Fruit fly (Drosophila melanogaster) whole organism, prepupa: ENCODE results near the gene PKD.

Source experiments
- Blimp-1 ChIP-seq: fragments of 200-800 bp; sonication (Bioruptor generic); optimal IDR thresholded peaks from 3 replicates; lab custom pipeline; 2017; ENCODE audit warnings: missing biosample characterization, missing genetic modification characterization, mild to moderate bottlenecking, moderate library complexity, missing genetic modification reagents
- CG10631 ChIP-seq: fragments of 200-800 bp; sonication (Bioruptor generic); optimal IDR thresholded peaks from 2 replicates; lab custom pipeline; 2016; ENCODE audit warnings: missing biosample characterization, missing genetic modification characterization
- CG11294 ChIP-seq: fragments of 200-800 bp; sonication (Bioruptor generic); IDR thresholded peaks from 2 replicates; pipeline ENCODE4 v1.3.6; 2022; ENCODE audit warnings: missing biosample characterization, missing genetic modification characterization
- CG1621 ChIP-seq: fragments of 200-800 bp; sonication (Bioruptor generic); optimal IDR thresholded peaks from 3 replicates; lab custom pipeline; 2018; ENCODE audit warnings: missing biosample characterization, mild to moderate bottlenecking, missing genetic modification characterization
- CG16779 ChIP-seq: fragments of 200-800 bp; sonication (Bioruptor generic); optimal IDR thresholded peaks from 3 replicates; lab custom pipeline; 2017; ENCODE audit warnings: missing biosample characterization, mild to moderate bottlenecking, missing genetic modification characterization
- CG3032 ChIP-seq: fragments of 200-800 bp; optimal IDR thresholded peaks from 2 replicates; lab custom pipeline; 2019; ENCODE audit warnings: missing biosample characterization, mild to moderate bottlenecking, missing genetic modification characterization, moderate library complexity
- CG31627 ChIP-seq: fragments of 200-800 bp; sonication (Bioruptor generic); optimal IDR thresholded peaks from 3 replicates; lab custom pipeline; 2016; ENCODE audit warnings: missing biosample characterization, missing genetic modification characterization
- CG32006 ChIP-seq: fragments of 200-800 bp; sonication (Bioruptor generic); optimal IDR thresholded peaks from 3 replicates; lab custom pipeline; 2017; ENCODE audit warnings: missing biosample characterization, mild to moderate bottlenecking, missing genetic modification characterization
- CG3919 ChIP-seq: fragments of 200-800 bp; sonication (Bioruptor generic); optimal IDR thresholded peaks from 3 replicates; lab custom pipeline; 2016; ENCODE audit warnings: missing biosample characterization, missing genetic modification characterization
- CG4318 ChIP-seq: fragments of 200-800 bp; sonication (Bioruptor generic); optimal IDR thresholded peaks from 3 replicates; lab custom pipeline; 2017; ENCODE audit warnings: missing biosample characterization, mild to moderate bottlenecking, missing genetic modification characterization
- CG6163 ChIP-seq: fragments of 200-800 bp; sonication (Bioruptor generic); IDR thresholded peaks from 3 replicates; pipeline ENCODE4 v1.3.6; 2022; ENCODE audit warnings: missing biosample characterization, missing genetic modification characterization
- CG6808 ChIP-seq: fragments of 200-800 bp; sonication (Bioruptor generic); optimal IDR thresholded peaks from 3 replicates; lab custom pipeline; 2017; ENCODE audit warnings: missing biosample characterization, missing genetic modification characterization, mild to moderate bottlenecking, moderate library complexity, missing genetic modification reagents
- CG8119 ChIP-seq: fragments of 200-800 bp; sonication (Bioruptor generic); IDR thresholded peaks from 3 replicates; pipeline ENCODE4 v1.3.6; 2022; ENCODE audit warnings: missing biosample characterization, missing genetic modification characterization
- CG8632 ChIP-seq: fragments of 200-800 bp; sonication (Bioruptor generic); optimal IDR thresholded peaks from 3 replicates; lab custom pipeline; 2016; ENCODE audit warnings: missing biosample characterization, missing genetic modification characterization
- CG9139 ChIP-seq: fragments of 200-800 bp; sonication (Bioruptor generic); optimal IDR thresholded peaks from 3 replicates; lab custom pipeline; 2017; ENCODE audit warnings: missing biosample characterization, mild to moderate bottlenecking, missing genetic modification characterization
- Eip75B ChIP-seq: fragments of 200-800 bp; sonication (Bioruptor generic); optimal IDR thresholded peaks from 3 replicates; lab custom pipeline; 2016; ENCODE audit warnings: missing biosample characterization, missing genetic modification characterization
- Eip78C ChIP-seq: fragments of 200-800 bp; sonication (Bioruptor generic); peaks from one replicate; lab custom pipeline; 2016; ENCODE audit warnings: missing biosample characterization, missing genetic modification characterization
- Eip93F ChIP-seq: fragments of 200-800 bp; sonication (Bioruptor generic); optimal IDR thresholded peaks from 2 replicates; lab custom pipeline; 2016; ENCODE audit warnings: missing biosample characterization, mild to moderate bottlenecking, missing genetic modification characterization
- Ets21C ChIP-seq: fragments of 200-800 bp; sonication (Bioruptor generic); optimal IDR thresholded peaks from 3 replicates; lab custom pipeline; 2016; ENCODE audit warnings: missing biosample characterization, missing genetic modification characterization
- Gug ChIP-seq: fragments of 200-800 bp; sonication (Bioruptor generic); IDR thresholded peaks from 2 replicates; pipeline ENCODE4 v1.3.6; 2022; ENCODE audit warnings: missing biosample characterization, missing genetic modification characterization
- Hr38 ChIP-seq: sonication (Bioruptor generic); optimal IDR thresholded peaks from 2 replicates; lab custom pipeline; 2016; ENCODE audit warnings: missing biosample characterization, missing genetic modification characterization
- Hr39 ChIP-seq: fragments of 200-800 bp; sonication (Bioruptor generic); optimal IDR thresholded peaks from 2 replicates; lab custom pipeline; 2016; ENCODE audit warnings: missing biosample characterization, missing genetic modification characterization
- Met ChIP-seq: fragments of 200-800 bp; sonication (Bioruptor generic); optimal IDR thresholded peaks from 3 replicates; lab custom pipeline; 2016; ENCODE audit warnings: missing biosample characterization, missing genetic modification characterization
- OdsH ChIP-seq: fragments of 200-800 bp; sonication (Bioruptor generic); optimal IDR thresholded peaks from 3 replicates; lab custom pipeline; 2016; ENCODE audit warnings: missing biosample characterization, missing genetic modification characterization
- Sox102F ChIP-seq: fragments of 200-800 bp; sonication (Bioruptor generic); optimal IDR thresholded peaks from 2 replicates; lab custom pipeline; 2016; ENCODE audit warnings: missing biosample characterization, mild to moderate bottlenecking, missing genetic modification characterization
- Sox15 ChIP-seq: fragments of 200-800 bp; sonication (Bioruptor generic); optimal IDR thresholded peaks from 3 replicates; lab custom pipeline; 2016; ENCODE audit warnings: missing biosample characterization, missing genetic modification characterization
- achi ChIP-seq: fragments of 200-800 bp; sonication (Bioruptor generic); optimal IDR thresholded peaks from 3 replicates; lab custom pipeline; 2016; ENCODE audit warnings: missing biosample characterization, missing genetic modification characterization
- acj6 ChIP-seq: fragments of 200-800 bp; sonication (Bioruptor generic); optimal IDR thresholded peaks from 3 replicates; lab custom pipeline; 2016; ENCODE audit warnings: missing biosample characterization, missing genetic modification characterization
- cyc ChIP-seq: fragments of 200-800 bp; sonication (Bioruptor generic); optimal IDR thresholded peaks from 3 replicates; lab custom pipeline; 2016; ENCODE audit warnings: missing biosample characterization, missing genetic modification characterization
- dsx ChIP-seq: fragments of 200-800 bp; optimal IDR thresholded peaks from 3 replicates; lab custom pipeline; 2019; ENCODE audit warnings: missing biosample characterization, mild to moderate bottlenecking, missing genetic modification characterization, moderate library complexity; ENCODE audit not compliant: poor library complexity, severe bottlenecking
- eg ChIP-seq: fragments of 200-800 bp; sonication (Bioruptor generic); IDR thresholded peaks from 3 replicates; pipeline ENCODE4 v1.3.6; 2022; ENCODE audit warnings: missing biosample characterization, missing genetic modification characterization
- esn ChIP-seq: fragments of 200-800 bp; sonication (Bioruptor generic); optimal IDR thresholded peaks from 2 replicates; lab custom pipeline; 2016; ENCODE audit warnings: missing biosample characterization, mild to moderate bottlenecking, missing genetic modification characterization, moderate library complexity
- fd85E ChIP-seq: fragments of 200-800 bp; sonication (Bioruptor generic); optimal IDR thresholded peaks from 3 replicates; lab custom pipeline; 2016; ENCODE audit warnings: missing biosample characterization, missing genetic modification characterization
- fkh ChIP-seq: fragments of 200-800 bp; sonication (Bioruptor generic); optimal IDR thresholded peaks from 3 replicates; lab custom pipeline; 2017; ENCODE audit warnings: missing biosample characterization, mild to moderate bottlenecking, missing genetic modification characterization, moderate library complexity
- pdm3 ChIP-seq: fragments of 200-800 bp; sonication (Bioruptor generic); optimal IDR thresholded peaks from 3 replicates; lab custom pipeline; 2016; ENCODE audit warnings: missing biosample characterization, missing genetic modification characterization
- spab ChIP-seq: fragments of 200-800 bp; sonication (Bioruptor generic); optimal IDR thresholded peaks from 2 replicates; lab custom pipeline; 2017; ENCODE audit warnings: missing biosample characterization, mild to moderate bottlenecking, missing genetic modification characterization, missing genetic modification reagents
- svp ChIP-seq: fragments of 200-800 bp; sonication (Bioruptor generic); peaks from one replicate; lab custom pipeline; 2016; ENCODE audit warnings: missing biosample characterization, missing genetic modification characterization
- topi ChIP-seq: fragments of 200-800 bp; sonication (Bioruptor generic); optimal IDR thresholded peaks from 3 replicates; lab custom pipeline; 2016; ENCODE audit warnings: missing biosample characterization, missing genetic modification characterization
- vri ChIP-seq: fragments of 200-800 bp; sonication (Bioruptor generic); optimal IDR thresholded peaks from 3 replicates; lab custom pipeline; 2016; ENCODE audit warnings: missing biosample characterization, mild to moderate bottlenecking, missing genetic modification characterization

PKD gene

DNA sequence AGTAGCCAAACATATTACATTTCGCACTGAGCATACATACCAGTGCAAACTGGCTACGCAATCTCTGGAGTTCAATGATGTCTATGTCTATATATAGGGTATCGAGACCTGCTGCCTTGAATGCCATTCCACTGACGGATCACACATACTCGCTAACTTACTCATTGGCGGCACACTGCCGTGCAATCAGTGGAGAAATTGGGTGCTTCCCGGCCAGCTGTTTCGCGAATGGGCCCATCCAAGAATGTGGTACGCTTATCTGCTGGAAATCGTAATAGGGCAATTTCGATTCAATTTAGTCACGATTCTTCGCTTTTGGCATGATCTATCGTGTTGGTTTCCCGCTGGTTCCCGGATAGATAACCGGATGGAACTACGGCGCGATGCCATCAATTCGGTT is 34.1 kb downstream of the PKD start:
- no peak for TF ChIP-seq topi (GFP tag; lab: Kevin White, UChicago)
- TF ChIP-seq Ets21C: no peak
- TF ChIP-seq fkh (GFP tag; lab: Kevin White, UChicago): no peak
- no peak for TF ChIP-seq Sox102F (GFP tag; lab: Kevin White, UChicago)
- TF ChIP-seq, all 60 proteins: peak for 0

- TF ChIP-seq pdm3 (GFP tag; lab: Kevin White, UChicago) (no peak), CG8632 (no peak), Eip75B (GFP tag; lab: Kevin White, UChicago) (no peak), vri (GFP tag; lab: Kevin White, UChicago) (peak; percentile 72), Blimp-1 (no peak), svp (GFP tag; lab: Kevin White, UChicago) (peak; percentile 94), Eip78C (GFP tag; lab: Kevin White, UChicago) (no peak), eg (GFP tag; lab: Robert Waterston, UW) (no peak), CG8119 (GFP tag; lab: Robert Waterston, UW) (no peak), acj6 (GFP tag; lab: Kevin White, UChicago) (no peak), CG9139 (GFP tag; lab: Kevin White, UChicago) (no peak), CG31627 (peak; percentile 25), Ets21C (no peak), esn (peak; percentile 36), CG6163 (GFP tag; lab: Robert Waterston, UW) (no peak), Eip93F (GFP tag; lab: Kevin White, UChicago) (peak; percentile 24)
Measured at dm6 chr3R:18279494-18279893, 34.7 kb downstream of the PKD start, which contains the start of gene CG7142. Gene CG7142 (minus strand): TSS chr3R:18279522.

DNA sequence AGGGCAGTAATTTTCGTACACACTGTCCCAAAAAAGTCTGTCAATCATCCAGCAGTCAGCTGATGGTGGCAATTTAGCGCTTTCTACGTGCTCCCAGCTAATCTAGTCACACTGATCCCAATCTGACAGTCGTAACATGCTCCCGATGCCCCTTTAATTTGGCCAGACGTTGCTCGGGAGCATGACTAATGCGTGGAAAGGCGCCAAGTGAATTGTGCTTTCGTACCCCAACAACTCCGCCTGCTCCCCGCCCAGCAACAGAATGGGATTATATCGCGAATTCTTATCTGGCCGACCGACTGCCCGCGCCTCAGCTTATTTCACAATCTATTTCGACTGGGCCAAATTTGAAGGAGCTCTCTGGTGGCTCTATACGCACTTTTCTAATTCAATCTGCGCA is 36.8 kb downstream of the PKD start:
- TF ChIP-seq Eip93F (GFP tag; lab: Kevin White, UChicago): no peak
- peak; percentile 67 for TF ChIP-seq vri (GFP tag; lab: Kevin White, UChicago)
- TF ChIP-seq svp (GFP tag; lab: Kevin White, UChicago): no peak
- TF ChIP-seq Eip78C (GFP tag; lab: Kevin White, UChicago): no peak
- no peak for TF ChIP-seq Ets21C

- no peak for TF ChIP-seq Blimp-1
- TF ChIP-seq svp (GFP tag; lab: Kevin White, UChicago): peak; percentile 19
- no peak for TF ChIP-seq CG9139 (GFP tag; lab: Kevin White, UChicago)
- no peak for TF ChIP-seq dsx (GFP tag; lab: Kevin White, UChicago)
- TF ChIP-seq vri (GFP tag; lab: Kevin White, UChicago): peak; percentile 26
- no peak for TF ChIP-seq fkh (GFP tag; lab: Kevin White, UChicago)
Measured at dm6 chr3R:18276688-18277087, 37.5 kb downstream of the PKD start.

dm6 chr3R:18275113-18275782 is 39.0 kb downstream of the PKD start:
- no peak for TF ChIP-seq Blimp-1
- peak; percentile 48 for TF ChIP-seq CG6163 (GFP tag; lab: Robert Waterston, UW)
- no peak for TF ChIP-seq Ets21C
- TF ChIP-seq OdsH: no peak
- TF ChIP-seq acj6 (GFP tag; lab: Kevin White, UChicago): peak; percentile 18
- no peak for TF ChIP-seq pdm3 (GFP tag; lab: Kevin White, UChicago)
- peak; percentile 69; the same call in 2 of the 3 replicates for TF ChIP-seq eg (GFP tag; lab: Robert Waterston, UW)
- peak; percentile 35 for TF ChIP-seq CG16779 (tag; lab: Kevin White, UChicago)
- TF ChIP-seq CG3919 (GFP tag; lab: Kevin White, UChicago): no peak
- no peak for TF ChIP-seq CG3032 (tag; lab: Kevin White, UChicago)
- no peak for TF ChIP-seq Sox15 (GFP tag; lab: Kevin White, UChicago)
- TF ChIP-seq CG1621 (tag; lab: Kevin White, UChicago): no peak
- TF ChIP-seq Gug: peak; percentile 30; the same call in 1 of the 2 replicates
- no peak for TF ChIP-seq spab (GFP tag; lab: Kevin White, UChicago)
- no peak for TF ChIP-seq fkh (GFP tag; lab: Kevin White, UChicago)
- TF ChIP-seq achi (GFP tag; lab: Kevin White, UChicago): no peak
- no peak for TF ChIP-seq Hr38
- no peak for TF ChIP-seq CG9139 (GFP tag; lab: Kevin White, UChicago)
- TF ChIP-seq CG31627: no peak
- TF ChIP-seq CG6808 (GFP tag; lab: Kevin White, UChicago): no peak
- peak; percentile 11 for TF ChIP-seq CG8632
- no peak for TF ChIP-seq cyc (GFP tag; lab: Kevin White, UChicago)
- TF ChIP-seq Eip78C (GFP tag; lab: Kevin White, UChicago): peak; percentile 36
- no peak for TF ChIP-seq Met (GFP tag; lab: Kevin White, UChicago)
- TF ChIP-seq Eip75B (GFP tag; lab: Kevin White, UChicago): no peak
- no peak for TF ChIP-seq CG32006 (GFP tag; lab: Kevin White, UChicago)
- no peak for TF ChIP-seq Hr39
- no peak for TF ChIP-seq dsx (GFP tag; lab: Kevin White, UChicago)
- TF ChIP-seq CG11294 (GFP tag; lab: Robert Waterston, UW): no peak
- no peak for TF ChIP-seq Sox102F (GFP tag; lab: Kevin White, UChicago)
- TF ChIP-seq vri (GFP tag; lab: Kevin White, UChicago): peak; percentile 8
- TF ChIP-seq CG4318: no peak
- no peak for TF ChIP-seq CG10631 (GFP tag; lab: Kevin White, UChicago)
- no peak for TF ChIP-seq fd85E
